Worm (Caenorhabditis elegans): ENCODE measurements around the gene clec-19.

- TF ChIP-seq unc-62 (GFP tag; optimal IDR thresholded peaks at IDR 0.05) (no peak), elt-3 (tag; optimal IDR thresholded peaks at IDR 0.05) (no peak), zip-8 (tag; optimal IDR thresholded peaks at IDR 0.05) (no peak), nhr-237 (tag; optimal IDR thresholded peaks at IDR 0.05) (no peak), nhr-2 (tag; optimal IDR thresholded peaks at IDR 0.05) (no peak), ham-2 (GFP tag; optimal IDR thresholded peaks at IDR 0.05) (no peak), ceh-83 (GFP tag; optimal IDR thresholded peaks at IDR 0.05) (no peak)
Measured at ce11 chrII:1759602-1760001, 15.3 kb downstream of the clec-19 start, which contains the start of gene F36H5.18.

Data from whole organism, mixed stage, embryonic.